Worm (Caenorhabditis elegans) whole organism, L2 larva: ENCODE measurements around the gene srbc-21.

Experiments used
- C34F6.9 ChIP-seq: fragments of 150-350 bp; optimal IDR thresholded peaks from 2 replicates; lab custom pipeline; 2014; ENCODE audit warnings: missing biosample characterization, missing genetic modification characterization
- F13H6.1 ChIP-seq: sonication (generic microtip); optimal IDR thresholded peaks from 2 replicates; lab custom pipeline; 2016; ENCODE audit warnings: missing genetic modification characterization, missing compliant biosample characterization
- R02D3.7 ChIP-seq: fragments of 150-350 bp; optimal IDR thresholded peaks from 2 replicates; lab custom pipeline; 2014; ENCODE audit warnings: missing biosample characterization, missing genetic modification characterization
- ZK546.5 ChIP-seq: sonication (generic microtip); optimal IDR thresholded peaks from 2 replicates; lab custom pipeline; 2017; ENCODE audit warnings: missing biosample characterization, missing genetic modification characterization
- blmp-1 ChIP-seq: sonication (generic microtip); optimal IDR thresholded peaks from 2 replicates; lab custom pipeline; 2017; ENCODE audit warnings: missing genetic modification characterization, mild to moderate bottlenecking, missing compliant biosample characterization, antibody characterized with exemption, moderate library complexity; ENCODE audit not compliant: insufficient read depth
- ceh-16 ChIP-seq: fragments of 150-350 bp; optimal IDR thresholded peaks from 2 replicates; lab custom pipeline; 2014; ENCODE audit warnings: missing biosample characterization, missing genetic modification characterization
- ceh-82 ChIP-seq: fragments of 150-350 bp; optimal IDR thresholded peaks from 2 replicates; lab custom pipeline; 2014; ENCODE audit warnings: missing biosample characterization, missing genetic modification characterization
- crh-2 ChIP-seq: sonication (generic microtip); optimal IDR thresholded peaks from 2 replicates; lab custom pipeline; 2017; ENCODE audit warnings: missing biosample characterization, missing genetic modification characterization
- dmd-4 ChIP-seq: sonication (generic microtip); optimal IDR thresholded peaks from 2 replicates; lab custom pipeline; 2017; ENCODE audit warnings: missing biosample characterization, missing genetic modification characterization
- egl-27 ChIP-seq: sonication (generic microtip); optimal IDR thresholded peaks from 3 replicates; lab custom pipeline; 2017; ENCODE audit warnings: missing biosample characterization, missing genetic modification reagents, missing genetic modification characterization
- elt-1 ChIP-seq: fragments of 150-350 bp; optimal IDR thresholded peaks from 2 replicates; lab custom pipeline; 2014; ENCODE audit warnings: missing biosample characterization, missing genetic modification characterization
- fos-1 ChIP-seq: fragments of 150-350 bp; optimal IDR thresholded peaks from 2 replicates; lab custom pipeline; 2014; ENCODE audit warnings: missing biosample characterization, missing genetic modification characterization
- gmeb-1 ChIP-seq: fragments of 150-350 bp; optimal IDR thresholded peaks from 2 replicates; lab custom pipeline; 2014; ENCODE audit warnings: missing biosample characterization, missing genetic modification characterization
- lin-11 ChIP-seq: fragments of 150-350 bp; sonication (generic microtip); optimal IDR thresholded peaks from 2 replicates; lab custom pipeline; 2014; ENCODE audit warnings: missing biosample characterization, missing genetic modification characterization, inconsistent platforms, mixed read lengths
- lin-13 ChIP-seq: fragments of 150-350 bp; optimal IDR thresholded peaks from 2 replicates; lab custom pipeline; 2014; ENCODE audit warnings: missing biosample characterization, missing genetic modification reagents, missing genetic modification characterization
- lin-39 ChIP-seq: fragments of 150-350 bp; optimal IDR thresholded peaks from 2 replicates; lab custom pipeline; 2014; ENCODE audit warnings: missing biosample characterization, missing genetic modification reagents, missing genetic modification characterization
- mab-5 ChIP-seq: fragments of 150-350 bp; optimal IDR thresholded peaks from 2 replicates; lab custom pipeline; 2014; ENCODE audit warnings: missing biosample characterization, missing genetic modification characterization
- mdl-1 ChIP-seq, 2 experiments: fragments of 150-350 bp in 1 of 2; sonication (generic microtip) in 1 of 2; optimal IDR thresholded peaks; 2 replicates each; lab custom pipeline; 2017; ENCODE audit warnings: missing biosample characterization in 2 of 2, missing genetic modification characterization in 2 of 2
- nhr-10 ChIP-seq: sonication (generic microtip); optimal IDR thresholded peaks from 2 replicates; lab custom pipeline; 2017; ENCODE audit warnings: missing biosample characterization, missing genetic modification characterization
- nhr-11 ChIP-seq: fragments of 150-350 bp; optimal IDR thresholded peaks from 2 replicates; lab custom pipeline; 2014; ENCODE audit warnings: missing biosample characterization, missing genetic modification characterization
- nhr-12 ChIP-seq: fragments of 150-350 bp; optimal IDR thresholded peaks from 2 replicates; lab custom pipeline; 2014; ENCODE audit warnings: missing biosample characterization, missing genetic modification characterization
- nhr-129 ChIP-seq: fragments of 150-350 bp; optimal IDR thresholded peaks from 2 replicates; lab custom pipeline; 2014; ENCODE audit warnings: missing biosample characterization, missing genetic modification characterization
- nhr-21 ChIP-seq: fragments of 150-350 bp; optimal IDR thresholded peaks from 2 replicates; lab custom pipeline; 2014; ENCODE audit warnings: missing biosample characterization, missing genetic modification characterization
- nhr-23 ChIP-seq: fragments of 150-350 bp; optimal IDR thresholded peaks from 2 replicates; lab custom pipeline; 2014; ENCODE audit warnings: missing biosample characterization, missing genetic modification reagents, missing genetic modification characterization
- nhr-237 ChIP-seq: fragments of 150-350 bp; optimal IDR thresholded peaks from 2 replicates; lab custom pipeline; 2014; ENCODE audit warnings: missing biosample characterization, missing genetic modification characterization
- nhr-6 ChIP-seq: fragments of 150-350 bp; optimal IDR thresholded peaks from 2 replicates; lab custom pipeline; 2014; ENCODE audit warnings: missing biosample characterization, missing genetic modification characterization
- peb-1 ChIP-seq: fragments of 150-350 bp; optimal IDR thresholded peaks from 2 replicates; lab custom pipeline; 2014; ENCODE audit warnings: missing biosample characterization, missing genetic modification characterization
- skn-1 ChIP-seq: sonication (generic microtip); optimal IDR thresholded peaks from 2 replicates; lab custom pipeline; 2017; ENCODE audit warnings: missing biosample characterization, missing genetic modification characterization
- sma-3 ChIP-seq: sonication (generic microtip); optimal IDR thresholded peaks from 2 replicates; lab custom pipeline; 2016; ENCODE audit warnings: missing genetic modification reagents, missing genetic modification characterization, missing compliant biosample characterization
- snpc-4 ChIP-seq: fragments of 150-350 bp; optimal IDR thresholded peaks from 2 replicates; lab custom pipeline; 2014; ENCODE audit warnings: missing biosample characterization, missing genetic modification characterization
- unc-55 ChIP-seq: fragments of 150-350 bp; sonication (generic microtip); optimal IDR thresholded peaks from 3 replicates; lab custom pipeline; 2014; ENCODE audit warnings: missing biosample characterization, missing genetic modification reagents, missing genetic modification characterization
- unc-62 ChIP-seq: fragments of 150-350 bp; optimal IDR thresholded peaks from 2 replicates; lab custom pipeline; 2014; ENCODE audit warnings: missing biosample characterization, missing genetic modification reagents, missing genetic modification characterization
- zag-1 ChIP-seq: fragments of 150-350 bp; optimal IDR thresholded peaks from 2 replicates; lab custom pipeline; 2014; ENCODE audit warnings: missing biosample characterization, missing genetic modification characterization
- ztf-1 ChIP-seq: fragments of 200-800 bp; sonication (Bioruptor generic); conservative IDR thresholded peaks from 2 replicates; pipeline ENCODE4 v1.3.6; 2022; ENCODE audit warnings: missing genetic modification characterization, missing compliant biosample characterization
- ztf-11 ChIP-seq: sonication (generic microtip); optimal IDR thresholded peaks from 2 replicates; lab custom pipeline; 2017; ENCODE audit warnings: missing biosample characterization, missing genetic modification characterization

srbc-21 gene

DNA sequence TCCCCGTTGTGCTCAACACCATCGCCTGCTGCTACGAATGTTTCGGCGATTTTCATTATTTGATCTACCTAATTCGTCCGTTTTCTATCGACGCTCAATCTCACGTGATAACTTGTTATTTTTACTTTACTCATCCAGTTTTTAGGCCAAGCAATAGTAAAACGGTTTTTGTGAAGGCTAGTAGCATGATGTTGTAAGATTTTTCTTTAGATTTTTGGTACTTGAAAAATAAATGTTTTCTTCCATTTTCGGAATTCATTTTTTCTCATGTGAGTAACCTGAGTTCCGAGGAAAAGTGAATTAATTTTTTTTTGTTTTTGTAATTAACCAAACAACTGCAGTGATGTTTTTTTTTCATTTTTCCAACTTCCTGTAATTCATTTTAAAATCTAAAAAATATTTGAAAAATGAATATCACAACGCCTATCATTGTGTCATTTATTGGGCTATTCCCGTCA lies 22.0 kb downstream of the srbc-21 start, which contains the start of gene srbc-17:
TSS of gene srbc-17 (plus strand) at position 408 of the 458 bp plus-strand sequence.
- TF ChIP-seq ZK546.5 (tag; lab: Kevin White, UChicago) (no peak), lin-39 (no peak), ceh-82 (tag; lab: Kevin White, UChicago) (no peak), blmp-1 (tag; lab: Kevin White, UChicago) (no peak), nhr-10 (tag; lab: Kevin White, UChicago) (no peak), R02D3.7 (tag; lab: Kevin White, UChicago) (no peak), lin-13 (GFP tag; lab: Kevin White, UChicago) (no peak), C34F6.9 (tag; lab: Kevin White, UChicago) (no peak)

DNA sequence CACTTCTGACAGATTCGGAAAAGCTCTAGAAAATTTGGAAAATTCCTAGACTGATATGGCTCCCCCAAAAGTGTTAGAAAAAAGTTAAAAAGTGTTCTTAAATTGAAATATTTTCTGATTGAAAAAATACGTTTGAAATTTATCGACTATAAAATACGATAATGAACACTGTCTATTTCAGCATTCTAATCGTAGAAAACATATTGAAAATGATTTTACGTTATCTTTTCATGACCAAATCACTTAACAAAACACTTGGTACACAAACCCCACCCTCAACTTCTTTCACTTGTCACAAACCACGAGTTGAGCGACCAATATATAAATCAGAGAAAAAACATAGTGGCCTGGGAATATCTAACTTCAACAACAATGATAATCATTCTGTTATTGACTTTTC lies 23.9 kb downstream of the srbc-21 start, which contains the start of gene cyp-33C1:
TSS of gene cyp-33C1 (plus strand) at position 301 of the 400 bp plus-strand sequence.
- no peak for TF ChIP-seq lin-13 (GFP tag; lab: Kevin White, UChicago)
- TF ChIP-seq zag-1 (tag; lab: Kevin White, UChicago), result no peak
- TF ChIP-seq nhr-12 (tag; lab: Kevin White, UChicago), result no peak
- TF ChIP-seq nhr-21, result no peak
- TF ChIP-seq egl-27 (tag; lab: Kevin White, UChicago), result no peak
- TF ChIP-seq ztf-1 (GFP tag; lab: Robert Waterston, UW), result no peak
- TF ChIP-seq nhr-237 (tag; lab: Kevin White, UChicago), result no peak
- TF ChIP-seq R02D3.7 (tag; lab: Kevin White, UChicago), result no peak
- no peak for TF ChIP-seq nhr-6 (tag; lab: Kevin White, UChicago)
- no peak for TF ChIP-seq crh-2 (tag; lab: Kevin White, UChicago)
- no peak for TF ChIP-seq peb-1

DNA sequence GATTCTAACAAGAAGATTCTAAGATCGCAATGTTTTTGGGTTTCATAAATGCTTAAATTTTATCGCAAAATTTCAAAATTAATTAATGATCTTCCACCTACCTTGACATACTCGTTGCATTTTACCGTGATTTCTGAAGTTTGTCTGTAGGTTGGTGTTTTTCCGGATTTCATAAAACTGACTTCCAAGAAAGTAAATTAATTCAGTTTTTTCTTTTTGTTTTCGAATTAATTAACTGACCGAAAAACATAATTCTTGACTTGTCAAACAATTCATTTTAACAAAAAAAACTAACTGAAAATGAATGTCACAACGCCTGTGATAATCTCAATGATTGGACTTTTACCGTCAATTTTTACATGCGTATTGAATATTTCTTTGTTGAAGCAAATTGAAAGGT lies 26.4 kb downstream of the srbc-21 start, which contains the start of gene srbc-16:
TSS of gene srbc-16 (plus strand) at position 301 of the 400 bp plus-strand sequence.
- no peak for TF ChIP-seq nhr-23 (tag; lab: Kevin White, UChicago)
- no peak for TF ChIP-seq mdl-1 (tag; optimal IDR thresholded peaks at IDR 0.05; lab: Kevin White, UChicago)
- no peak for TF ChIP-seq F13H6.1 (tag; lab: Kevin White, UChicago)
- no peak for TF ChIP-seq unc-62 (GFP tag; lab: Kevin White, UChicago)
- no peak for TF ChIP-seq R02D3.7 (tag; lab: Kevin White, UChicago)
- TF ChIP-seq mab-5 (tag; lab: Kevin White, UChicago), result no peak
- TF ChIP-seq ztf-11, result no peak

DNA sequence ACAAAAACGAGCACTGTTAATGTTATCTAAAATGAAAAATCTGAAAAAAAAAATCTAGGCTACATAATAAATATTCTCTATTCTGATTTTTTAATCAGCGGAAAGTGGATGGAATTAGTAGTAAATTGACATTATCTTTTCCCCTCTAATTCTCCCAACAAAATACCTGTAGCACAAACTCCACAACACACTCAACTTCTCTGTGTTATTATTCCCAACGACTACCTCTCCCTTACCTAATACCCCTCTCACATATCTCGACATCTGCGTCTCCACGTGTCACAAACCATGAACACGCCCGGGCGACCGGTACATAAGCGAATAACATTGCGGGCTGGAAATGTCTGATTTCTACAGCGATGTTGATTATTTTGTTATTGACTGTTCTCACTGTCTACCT lies 27.8 kb downstream of the srbc-21 start, which contains the start of gene cyp-33C2:
TSS of gene cyp-33C2 (plus strand) at position 327 of the 400 bp plus-strand sequence.
- TF ChIP-seq nhr-129 (tag; lab: Kevin White, UChicago) (no peak), gmeb-1 (tag; lab: Kevin White, UChicago) (no peak), crh-2 (tag; lab: Kevin White, UChicago) (no peak), dmd-4 (tag; lab: Kevin White, UChicago) (no peak), nhr-10 (tag; lab: Kevin White, UChicago) (no peak), unc-55 (no peak), ZK546.5 (tag; lab: Kevin White, UChicago) (no peak), nhr-23 (tag; lab: Kevin White, UChicago) (no peak), lin-11 (tag; lab: Kevin White, UChicago) (no peak), nhr-12 (tag; lab: Kevin White, UChicago) (no peak), ceh-16 (tag; lab: Kevin White, UChicago) (no peak), elt-1 (no peak), nhr-237 (tag; lab: Kevin White, UChicago) (no peak)

DNA sequence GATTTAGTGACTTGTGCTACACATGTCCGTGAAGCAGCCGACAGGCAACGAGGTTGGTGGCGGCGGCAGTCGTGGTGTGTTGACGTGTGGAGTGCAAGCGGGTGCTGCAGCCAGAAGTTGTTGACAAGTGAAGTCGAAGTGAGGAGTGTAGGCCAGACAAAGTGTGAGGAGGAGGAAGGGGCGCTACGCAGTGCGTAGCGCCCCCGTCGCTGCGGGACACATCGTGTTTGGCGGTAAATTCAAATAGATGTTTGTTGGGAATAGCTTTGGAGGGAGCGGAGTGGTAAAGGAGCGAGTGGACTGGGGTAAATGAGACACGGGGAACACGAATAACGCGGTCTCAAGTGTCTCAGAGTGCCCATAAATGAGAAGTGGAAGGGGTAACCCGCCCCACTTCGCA lies 30.2 kb downstream of the srbc-21 start:
- TF ChIP-seq ceh-16 (tag; lab: Kevin White, UChicago), result no peak
- no peak for TF ChIP-seq snpc-4 (tag; lab: Kevin White, UChicago)
- no peak for TF ChIP-seq dmd-4 (tag; lab: Kevin White, UChicago)
- TF ChIP-seq, all 48 proteins: peak for 0

DNA sequence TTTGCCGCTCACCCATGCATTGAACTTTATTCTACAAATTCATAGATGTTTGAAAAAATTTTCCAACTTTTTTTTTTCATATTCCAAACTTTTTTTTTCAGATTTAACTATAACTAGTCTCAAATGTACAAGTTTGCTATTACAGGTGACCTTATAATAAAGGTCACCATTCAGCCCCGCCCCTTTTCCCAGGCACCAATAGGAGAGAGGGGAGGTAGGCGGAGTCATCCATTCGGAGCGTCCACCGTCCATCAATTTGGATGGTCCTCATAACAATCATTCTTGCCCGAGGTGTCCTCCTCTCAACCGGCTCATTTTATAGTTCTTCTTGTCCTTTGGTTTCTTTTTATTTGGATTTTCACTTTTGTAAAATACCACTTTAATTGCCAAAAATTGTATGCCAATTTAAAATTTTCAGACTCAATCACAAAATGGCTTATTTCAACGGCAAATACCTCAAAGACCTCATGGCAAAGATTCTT lies 32.6 kb downstream of the srbc-21 start, which contains the start of gene Y5H2B.3:
TSS of gene Y5H2B.3 (plus strand) at position 432 of the 482 bp plus-strand sequence.
- no peak for TF ChIP-seq fos-1 (tag; lab: Kevin White, UChicago)
- no peak for TF ChIP-seq gmeb-1 (tag; lab: Kevin White, UChicago)
- no peak for TF ChIP-seq lin-11 (tag; lab: Kevin White, UChicago)
- TF ChIP-seq egl-27 (tag; lab: Kevin White, UChicago), result no peak
- TF ChIP-seq R02D3.7 (tag; lab: Kevin White, UChicago), result no peak
- TF ChIP-seq blmp-1 (tag; lab: Kevin White, UChicago), result no peak
- TF ChIP-seq nhr-129 (tag; lab: Kevin White, UChicago), result no peak
- TF ChIP-seq ZK546.5 (tag; lab: Kevin White, UChicago), result no peak
- TF ChIP-seq nhr-10 (tag; lab: Kevin White, UChicago), result no peak
- TF ChIP-seq nhr-11 (tag; lab: Kevin White, UChicago), result no peak
- TF ChIP-seq lin-39, result no peak
- TF ChIP-seq elt-1, result no peak
- TF ChIP-seq ceh-82 (tag; lab: Kevin White, UChicago), result no peak
- no peak for TF ChIP-seq skn-1 (tag; lab: Kevin White, UChicago)
- no peak for TF ChIP-seq sma-3
